Fruit fly (Drosophila melanogaster) whole organism, wandering third instar larva: ENCODE data around the gene kri.

Source experiments
- CG32264 ChIP-seq: fragments of 200-800 bp; sonication (Bioruptor generic); optimal IDR thresholded peaks from 2 replicates; lab custom pipeline; 2016; ENCODE audit warnings: missing biosample characterization, missing genetic modification characterization
- N ChIP-seq: fragments of >200 bp; optimal IDR thresholded peaks from 2 replicates; lab custom pipeline; 2018; ENCODE audit warnings: missing biosample characterization, missing external identifiers, missing genetic modification characterization
- brk ChIP-seq: fragments of 200-800 bp; sonication (Bioruptor generic); optimal IDR thresholded peaks from 2 replicates; lab custom pipeline; 2016; ENCODE audit warnings: missing biosample characterization, mild to moderate bottlenecking, missing genetic modification characterization
- ey ChIP-seq: fragments of 200-800 bp; sonication (Bioruptor generic); optimal IDR thresholded peaks from 2 replicates; lab custom pipeline; 2016; ENCODE audit warnings: missing biosample characterization, missing genetic modification characterization
- lola ChIP-seq: fragments of >200 bp; optimal IDR thresholded peaks from 2 replicates; lab custom pipeline; 2017; ENCODE audit warnings: missing biosample characterization, missing genetic modification characterization
- tai ChIP-seq: sonication (Bioruptor generic); optimal IDR thresholded peaks from 2 replicates; lab custom pipeline; 2016; ENCODE audit warnings: missing biosample characterization, missing genetic modification characterization
- usp ChIP-seq: fragments of >200 bp; optimal IDR thresholded peaks from 2 replicates; lab custom pipeline; 2017; ENCODE audit warnings: missing biosample characterization, missing genetic modification characterization

DNA sequence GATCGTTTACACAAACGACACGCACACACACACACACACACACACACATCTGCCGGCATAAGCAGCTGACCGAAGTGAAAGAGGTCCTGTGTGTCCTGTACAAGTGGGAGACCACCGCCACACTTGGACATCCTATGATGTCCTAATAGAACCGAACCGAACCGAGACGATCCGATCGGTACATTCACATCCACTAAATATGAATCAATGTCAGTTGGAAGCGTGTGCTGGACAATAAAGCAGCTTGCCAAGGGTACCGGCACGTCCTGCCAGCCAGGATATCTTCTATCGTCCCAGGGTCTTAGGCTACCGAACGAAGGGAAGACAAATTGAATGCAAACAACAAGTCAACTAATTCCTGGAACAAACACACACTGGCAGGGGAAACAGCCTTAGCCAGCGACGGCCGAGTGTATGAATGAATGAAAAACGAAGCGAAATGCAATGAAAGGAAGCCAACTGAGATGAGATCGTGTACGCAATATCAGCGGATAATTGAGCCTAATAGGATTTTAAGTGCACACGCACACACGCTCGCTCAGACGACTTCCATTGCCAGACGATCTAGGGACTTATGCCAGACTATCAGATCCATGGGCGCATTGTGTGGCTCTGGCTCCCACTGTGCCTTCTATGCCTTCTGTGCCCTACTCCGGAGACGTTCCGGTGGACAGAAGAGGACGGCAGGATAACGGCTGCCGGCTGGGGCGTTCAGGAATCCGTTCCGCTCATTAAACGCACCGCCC is 45.5 kb downstream of the kri start:
- TF ChIP-seq lola (GFP tag; lab: Kevin White, UChicago): no peak
- TF ChIP-seq CG32264 (GFP tag; lab: Kevin White, UChicago): no peak
- TF ChIP-seq brk (GFP tag; lab: Kevin White, UChicago): no peak
- TF ChIP-seq usp: no peak
- no peak for TF ChIP-seq ey (GFP tag; lab: Kevin White, UChicago)
- no peak for TF ChIP-seq N (GFP tag; lab: Kevin White, UChicago)
- no peak for TF ChIP-seq tai (GFP tag; lab: Kevin White, UChicago)
